Worm (Caenorhabditis elegans) whole organism, late embryonic: Measurements from ENCODE around the gene ceh-57.

Experiments
- C08G9.2 ChIP-seq: sonication (generic microtip); optimal IDR thresholded peaks from 2 replicates; lab custom pipeline; 2016; ENCODE audit warnings: mild to moderate bottlenecking, missing genetic modification characterization, moderate library complexity, missing compliant biosample characterization
- C38D4.7 ChIP-seq: fragments of 200-800 bp; sonication (Bioruptor generic); optimal IDR thresholded peaks from 2 replicates; lab custom pipeline; 2018; ENCODE audit warnings: mild to moderate bottlenecking, missing genetic modification characterization, moderate library complexity, missing compliant biosample characterization
- F13H6.1 ChIP-seq: sonication (generic microtip); optimal IDR thresholded peaks from 2 replicates; lab custom pipeline; 2016; ENCODE audit warnings: missing genetic modification characterization, missing compliant biosample characterization
- ahr-1 ChIP-seq: sonication (generic microtip); optimal IDR thresholded peaks from 2 replicates; lab custom pipeline; 2016; ENCODE audit warnings: missing genetic modification characterization, missing compliant biosample characterization
- ama-1 ChIP-seq: fragments of 150-350 bp; optimal IDR thresholded peaks from 2 replicates; lab custom pipeline; 2014
- ceh-45 ChIP-seq: fragments of 200-800 bp; sonication (Bioruptor generic); IDR thresholded peaks from 2 replicates; pipeline ENCODE4 v1.3.6; 2022; ENCODE audit warnings: missing genetic modification reagents, missing genetic modification characterization, missing compliant biosample characterization
- dmd-4 ChIP-seq: sonication (generic microtip); optimal IDR thresholded peaks from 2 replicates; lab custom pipeline; 2016; ENCODE audit warnings: borderline replicate concordance, missing genetic modification characterization, missing compliant biosample characterization
- ets-4 ChIP-seq: sonication (generic microtip); optimal IDR thresholded peaks from 2 replicates; lab custom pipeline; 2016; ENCODE audit warnings: missing genetic modification characterization, missing compliant biosample characterization
- lin-11 ChIP-seq: fragments of 200-800 bp; sonication (Bioruptor generic); optimal IDR thresholded peaks from 2 replicates; lab custom pipeline; 2018; ENCODE audit warnings: mild to moderate bottlenecking, missing genetic modification characterization, missing compliant biosample characterization
- npax-4 ChIP-seq: sonication (generic microtip); optimal IDR thresholded peaks from 2 replicates; lab custom pipeline; 2016; ENCODE audit warnings: missing genetic modification characterization, missing compliant biosample characterization
- pha-4 ChIP-seq: fragments of 150-350 bp; optimal IDR thresholded peaks from 2 replicates; lab custom pipeline; 2018; ENCODE audit warnings: missing biosample characterization, missing genetic modification reagents, missing genetic modification characterization
- pqm-1 ChIP-seq: sonication (generic microtip); optimal IDR thresholded peaks from 2 replicates; lab custom pipeline; 2016; ENCODE audit warnings: missing genetic modification characterization, missing compliant biosample characterization

ce11 chrII:10367202-10367601, at the start of gene ceh-57:
- TF ChIP-seq C38D4.7 (GFP tag; lab: Kevin White, UChicago) (no peak), C08G9.2 (tag; lab: Kevin White, UChicago) (no peak), ahr-1 (no peak), lin-11 (tag; lab: Kevin White, UChicago) (no peak), dmd-4 (no peak), F13H6.1 (no peak), ceh-45 (GFP tag; lab: Robert Waterston, UW) (no peak), pha-4 (no peak), npax-4 (tag; lab: Kevin White, UChicago) (no peak), ets-4 (tag; lab: Kevin White, UChicago) (no peak), ama-1 (lab: Kevin White, UChicago) (peak; percentile 36), pqm-1 (tag; lab: Kevin White, UChicago) (no peak)
